Fruit fly (Drosophila melanogaster): ENCODE measurements around the gene milt.

The milt gene

DNA sequence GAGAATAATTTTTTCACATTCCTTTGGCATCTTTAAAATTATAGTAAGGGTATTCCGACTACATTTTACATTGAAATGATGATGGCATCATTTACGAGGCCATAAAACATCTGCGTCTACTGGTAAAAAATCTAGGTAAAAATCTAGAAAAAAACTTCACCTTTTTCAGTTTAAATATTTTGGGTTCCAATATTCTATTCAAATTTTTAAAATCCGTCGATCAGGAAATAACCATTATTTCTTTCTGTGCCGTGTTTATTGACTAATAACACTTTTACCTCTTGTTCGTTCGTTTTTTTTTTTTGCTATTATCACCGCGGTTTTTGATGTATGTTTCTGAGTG, 1.7 kb downstream of the milt start (continued):
- TF ChIP-seq Hmr (GFP tag; optimal IDR thresholded peaks at IDR 0.05) (peak; percentile 44), E2f2 (GFP tag; IDR thresholded peaks at IDR 0.05) (0 out of 2 replicates have a peak, but pooled peaks have one; percentile 30), CG10274 (GFP tag; optimal IDR thresholded peaks at IDR 0.05) (no peak), CG12769 (tag; optimal IDR thresholded peaks at IDR 0.05) (peak; percentile 12), CG1529 (GFP tag; optimal IDR thresholded peaks at IDR 0.05) (peak; percentile 9), Nf-YB (GFP tag; optimal IDR thresholded peaks at IDR 0.05) (no peak), pzg (GFP tag; optimal IDR thresholded peaks at IDR 0.05) (no peak), CG3407 (GFP tag; optimal IDR thresholded peaks at IDR 0.05) (peak; percentile 26), CG4730 (GFP tag; IDR thresholded peaks at IDR 0.05) (0 out of 2 replicates have a peak, but pooled peaks have one; percentile 44), CG2120 (GFP tag; optimal IDR thresholded peaks at IDR 0.05) (peak; percentile 70), slbo (GFP tag; IDR thresholded peaks at IDR 0.05) (peak; percentile 61), Taf1 (GFP tag; IDR thresholded peaks at IDR 0.05) (no peak), caup (GFP tag; optimal IDR thresholded peaks at IDR 0.05; ENCODE audit: severe bottlenecking) (peak; percentile 48), CG13296 (GFP tag; optimal IDR thresholded peaks at IDR 0.05) (peak; percentile 21), Ets65A (GFP tag) (peak; percentile 73), CG31441 (GFP tag; IDR thresholded peaks at IDR 0.05) (peak; percentile 59), ara (GFP tag; IDR thresholded peaks at IDR 0.05) (peak; percentile 63; the same call in 1 of the 2 replicates), CG10959 (GFP tag; IDR thresholded peaks at IDR 0.05) (0 out of 2 replicates have a peak, but pooled peaks have one; percentile 35), CG3065 (GFP tag; optimal IDR thresholded peaks at IDR 0.05) (peak; percentile 19), dm (GFP tag; optimal IDR thresholded peaks at IDR 0.05) (peak; percentile 15), bab2 (GFP tag; optimal IDR thresholded peaks at IDR 0.05) (peak; percentile 31), exex (tag; optimal IDR thresholded peaks at IDR 0.05) (no peak), CG2712 (tag; optimal IDR thresholded peaks at IDR 0.05) (peak; percentile 53), Oli (tag; optimal IDR thresholded peaks at IDR 0.05) (peak; percentile 43), D19A (tag; optimal IDR thresholded peaks at IDR 0.05) (peak; percentile 40), CG10462 (GFP tag; optimal IDR thresholded peaks at IDR 0.05) (no peak), CG11093 (GFP tag; IDR thresholded peaks at IDR 0.05) (no peak), CG18599 (GFP tag; optimal IDR thresholded peaks at IDR 0.05) (peak; percentile 52), sna (GFP tag; IDR thresholded peaks at IDR 0.05; ENCODE audit: partially characterized antibody) (no peak), bcd (GFP tag; optimal IDR thresholded peaks at IDR 0.05) (peak; percentile 5), inv (GFP tag; IDR thresholded peaks at IDR 0.05; ENCODE audit: partially characterized antibody) (no peak), Camta (GFP tag; optimal IDR thresholded peaks at IDR 0.05) (peak; percentile 57), dysf (GFP tag; IDR thresholded peaks at IDR 0.05) (peak; percentile 76), CG6689 (GFP tag; IDR thresholded peaks at IDR 0.05) (peak; percentile 79), CG18011 (GFP tag; optimal IDR thresholded peaks at IDR 0.05) (peak; percentile 29), Bdp1 (GFP tag; optimal IDR thresholded peaks at IDR 0.05) (peak; percentile 40), Drgx (GFP tag; IDR thresholded peaks at IDR 0.05) (peak; percentile 54), odd (GFP tag; optimal IDR thresholded peaks at IDR 0.05) (peak; percentile 19), lola (GFP tag; optimal IDR thresholded peaks at IDR 0.05) (peak in 1 of 3 experiments; percentile 41), Ptx1 (GFP tag; IDR thresholded peaks at IDR 0.05) (peak; percentile 75), Chrac-16 (GFP tag; optimal IDR thresholded peaks at IDR 0.05) (peak; percentile 51), psq (GFP tag; optimal IDR thresholded peaks at IDR 0.05) (peak; percentile 5), en (GFP tag; optimal IDR thresholded peaks at IDR 0.05) (peak; percentile 56), zfh2 (GFP tag; optimal IDR thresholded peaks at IDR 0.05) (peak; percentile 64), CG34376 (GFP tag; optimal IDR thresholded peaks at IDR 0.05) (no peak), her (GFP tag; optimal IDR thresholded peaks at IDR 0.05) (peak; percentile 27), CG1602 (GFP tag; optimal IDR thresholded peaks at IDR 0.05) (peak; percentile 50), al (GFP tag; IDR thresholded peaks at IDR 0.05) (0 out of 2 replicates have a peak, but pooled peaks have one; percentile 16), prd (optimal IDR thresholded peaks at IDR 0.05) (no peak), prd (GFP tag; IDR thresholded peaks at IDR 0.05) (peak; percentile 76), CG10267 (tag; optimal IDR thresholded peaks at IDR 0.05) (peak; percentile 31)
